Fruit fly (Drosophila melanogaster) whole organism, pupa: ENCODE measurements around the gene CG11771.
A peak's percentile ranks its signal among the peaks of the same experiment; 100 is the strongest.

Experiments used
- CG10348 ChIP-seq: fragments of 200-800 bp; sonication (Bioruptor generic); IDR thresholded peaks from 2 replicates; pipeline ENCODE4 v1.3.6; 2022; ENCODE audit warnings: missing biosample characterization, missing genetic modification characterization
- CG13204 ChIP-seq: fragments of 200-800 bp; sonication (Bioruptor generic); optimal IDR thresholded peaks from 2 replicates; lab custom pipeline; 2018; ENCODE audit warnings: missing biosample characterization, mild to moderate bottlenecking, missing genetic modification characterization, moderate library complexity
- CG14655 ChIP-seq: fragments of 200-800 bp; sonication (Bioruptor generic); optimal IDR thresholded peaks from 3 replicates; lab custom pipeline; 2017; ENCODE audit warnings: mild to moderate bottlenecking, missing biosample characterization, missing genetic modification reagents, missing genetic modification characterization
- CG15710 ChIP-seq: fragments of 200-800 bp; sonication (Bioruptor generic); optimal IDR thresholded peaks from 2 replicates; lab custom pipeline; 2018; ENCODE audit warnings: missing biosample characterization, mild to moderate bottlenecking, missing genetic modification characterization, moderate library complexity
- CG17806 ChIP-seq: fragments of 200-800 bp; sonication (Bioruptor generic); optimal IDR thresholded peaks from 2 replicates; lab custom pipeline; 2018; ENCODE audit warnings: missing biosample characterization, mild to moderate bottlenecking, missing genetic modification characterization, moderate library complexity
- CG32121 ChIP-seq: fragments of 200-800 bp; sonication (Bioruptor generic); IDR thresholded peaks from 2 replicates; pipeline ENCODE4 v1.3.6; 2022; ENCODE audit warnings: missing biosample characterization, missing genetic modification characterization
- CG9948 ChIP-seq: fragments of 200-800 bp; sonication (Bioruptor generic); optimal IDR thresholded peaks from 2 replicates; lab custom pipeline; 2018; ENCODE audit warnings: missing biosample characterization, mild to moderate bottlenecking, missing genetic modification characterization, moderate library complexity
- D1 ChIP-seq: fragments of 200-800 bp; sonication (Bioruptor generic); optimal IDR thresholded peaks from 2 replicates; lab custom pipeline; 2018; ENCODE audit warnings: missing biosample characterization, mild to moderate bottlenecking, missing genetic modification characterization, moderate library complexity
- Ets98B ChIP-seq: fragments of 200-800 bp; sonication (Bioruptor generic); IDR thresholded peaks from 2 replicates; pipeline ENCODE4 v1.3.6; 2022; ENCODE audit warnings: missing biosample characterization, missing genetic modification characterization
- Snoo ChIP-seq: fragments of 200-800 bp; sonication (Bioruptor generic); optimal IDR thresholded peaks from 3 replicates; lab custom pipeline; 2017; ENCODE audit warnings: missing biosample characterization, mild to moderate bottlenecking, missing genetic modification characterization, inconsistent platforms
- rn ChIP-seq: fragments of 200-800 bp; sonication (Bioruptor generic); IDR thresholded peaks from 2 replicates; pipeline ENCODE4 v1.3.6; 2022; ENCODE audit warnings: missing biosample characterization, missing genetic modification characterization

DNA sequence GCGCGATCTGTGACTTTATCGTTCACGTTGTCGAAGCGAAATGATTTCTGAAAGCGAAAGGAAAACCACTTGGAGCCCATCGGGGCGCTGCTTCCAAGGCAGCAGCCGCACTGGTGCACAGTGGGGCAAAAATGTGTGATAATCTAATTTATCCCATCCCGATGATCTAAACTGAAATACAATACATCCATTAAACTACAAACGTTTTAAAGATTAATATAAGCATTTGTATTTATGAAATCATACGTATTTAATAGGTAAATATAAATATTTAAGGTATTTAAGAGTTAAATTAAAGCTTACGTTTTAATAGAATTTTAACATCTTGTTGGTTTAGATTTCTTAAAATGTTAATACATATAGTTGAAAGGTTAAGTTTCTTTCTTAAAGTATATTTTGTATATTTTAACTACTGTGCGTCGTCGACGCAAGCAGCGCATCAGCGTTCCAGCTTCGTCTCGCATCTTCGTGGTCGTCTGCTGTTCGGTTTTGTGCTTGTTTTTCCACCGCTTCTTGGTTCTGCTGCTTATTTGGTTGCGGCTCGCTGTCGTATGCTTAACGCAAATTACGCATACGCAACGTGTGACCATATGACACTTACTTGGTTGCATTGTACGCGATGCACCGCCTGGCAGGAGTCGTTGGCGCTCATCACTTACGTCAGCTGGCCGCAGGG lies 25.7 kb upstream of the CG11771 start, which contains the start of gene CG13643:
- TF ChIP-seq rn (GFP tag; lab: Robert Waterston, UW) (no peak), CG13204 (GFP tag; lab: Kevin White, UChicago) (no peak), CG14655 (GFP tag; lab: Kevin White, UChicago) (peak; percentile 81), CG15710 (no peak), Snoo (no peak), CG10348 (GFP tag; lab: Robert Waterston, UW) (no peak), Ets98B (GFP tag; lab: Robert Waterston, UW) (peak; percentile 23; the same call in 1 of the 2 replicates), D1 (no peak), CG32121 (GFP tag; lab: Robert Waterston, UW) (peak; percentile 56), CG17806 (tag; lab: Kevin White, UChicago) (no peak), CG9948 (no peak)
